Worm (Caenorhabditis elegans): Measurements from ENCODE around the gene rpb-12.

ce11 chrIV:9104071-9105016, 42.3 kb downstream of the rpb-12 start, which contains the start of the genes C01F6.14 and fem-3:
- TF ChIP-seq unc-62 (GFP tag; optimal IDR thresholded peaks at IDR 0.05) (no peak), mep-1 (tag; optimal IDR thresholded peaks at IDR 0.05) (no peak), unc-39 (tag; optimal IDR thresholded peaks at IDR 0.05) (no peak), ceh-43 (GFP tag; optimal IDR thresholded peaks at IDR 0.05) (no peak), lin-32 (GFP tag; optimal IDR thresholded peaks at IDR 0.05) (no peak), elt-3 (tag; optimal IDR thresholded peaks at IDR 0.05) (no peak), lin-13 (tag; optimal IDR thresholded peaks at IDR 0.05) (no peak), ztf-11 (tag; optimal IDR thresholded peaks at IDR 0.05) (no peak), snpc-4 (tag; optimal IDR thresholded peaks at IDR 0.05) (no peak), nhr-237 (tag; optimal IDR thresholded peaks at IDR 0.05) (no peak), nhr-76 (tag; optimal IDR thresholded peaks at IDR 0.05) (no peak), nhr-12 (tag; optimal IDR thresholded peaks at IDR 0.05) (no peak), flh-1 (GFP tag; optimal IDR thresholded peaks at IDR 0.05) (no peak)

Data from whole organism, mixed stage, embryonic.